Worm (Caenorhabditis elegans) whole organism, L4 larva: ENCODE data around the gene bath-10.

ENCODE experiments used
- F26F4.8 ChIP-seq: fragments of 200-800 bp; sonication (Bioruptor generic); conservative IDR thresholded peaks from 2 replicates; pipeline ENCODE4 v1.3.6; 2022; ENCODE audit warnings: missing genetic modification characterization, missing compliant biosample characterization
- F37D6.2 ChIP-seq: sonication (generic microtip); optimal IDR thresholded peaks from 2 replicates; lab custom pipeline; 2016; ENCODE audit warnings: mild to moderate bottlenecking, missing genetic modification characterization, missing compliant biosample characterization
- T20F7.1 ChIP-seq: fragments of 200-800 bp; sonication (Bioruptor generic); optimal IDR thresholded peaks from 2 replicates; lab custom pipeline; 2018; ENCODE audit warnings: mild to moderate bottlenecking, missing genetic modification characterization, missing compliant biosample characterization
- T26A8.4 ChIP-seq: fragments of 200-800 bp; sonication (Bioruptor generic); IDR thresholded peaks from 2 replicates; pipeline ENCODE4 v1.3.6; 2022; ENCODE audit warnings: missing genetic modification characterization, missing compliant biosample characterization
- Y5F2A.4 ChIP-seq: fragments of 200-800 bp; sonication (Bioruptor generic); optimal IDR thresholded peaks from 2 replicates; lab custom pipeline; 2018; ENCODE audit warnings: mild to moderate bottlenecking, missing genetic modification characterization, missing compliant biosample characterization
- aha-1 ChIP-seq: fragments of 150-350 bp; peaks from one replicate; lab custom pipeline; 2014; ENCODE audit warnings: missing biosample characterization, missing genetic modification characterization
- aly-2 ChIP-seq: sonication (generic microtip); optimal IDR thresholded peaks from 2 replicates; lab custom pipeline; 2018; ENCODE audit warnings: missing biosample characterization, missing genetic modification characterization
- attf-4 ChIP-seq: sonication (generic microtip); optimal IDR thresholded peaks from 3 replicates; lab custom pipeline; 2017; ENCODE audit warnings: missing biosample characterization, missing genetic modification characterization
- ceh-28 ChIP-seq: fragments of 150-350 bp; optimal IDR thresholded peaks from 2 replicates; lab custom pipeline; 2014; ENCODE audit warnings: missing biosample characterization, missing genetic modification reagents, missing genetic modification characterization
- daf-12 ChIP-seq: fragments of 150-350 bp; optimal IDR thresholded peaks from 2 replicates; lab custom pipeline; 2014; ENCODE audit warnings: missing biosample characterization, missing genetic modification reagents, missing genetic modification characterization
- dmd-9 ChIP-seq: fragments of 200-800 bp; sonication (Bioruptor generic); IDR thresholded peaks from 2 replicates; pipeline ENCODE4 v1.3.6; 2022; ENCODE audit warnings: missing genetic modification reagents, missing genetic modification characterization, missing compliant biosample characterization
- egl-43 ChIP-seq: fragments of 200-800 bp; sonication (Bioruptor generic); IDR thresholded peaks from 2 replicates; pipeline ENCODE4 v1.3.6; 2022; ENCODE audit warnings: missing genetic modification reagents, missing genetic modification characterization, missing compliant biosample characterization
- gei-8 ChIP-seq: fragments of 200-800 bp; sonication (Bioruptor generic); optimal IDR thresholded peaks from 2 replicates; lab custom pipeline; 2018; ENCODE audit warnings: mild to moderate bottlenecking, missing genetic modification characterization, missing compliant biosample characterization
- hif-1 ChIP-seq, 2 experiments: sonication (generic microtip); optimal IDR thresholded peaks; 2 replicates each; lab custom pipeline; 2016 to 2017; ENCODE audit warnings: missing compliant biosample characterization in 2 of 2, missing genetic modification characterization in 2 of 2, missing genetic modification reagents in 2 of 2, missing genotype in 2 of 2, mild to moderate bottlenecking in 1 of 2
- lim-7 ChIP-seq: fragments of 200-800 bp; sonication (Bioruptor generic); IDR thresholded peaks from 2 replicates; pipeline ENCODE4 v1.3.6; 2022; ENCODE audit warnings: missing genetic modification characterization, missing compliant biosample characterization
- lin-29 ChIP-seq: fragments of 200-800 bp; sonication (Bioruptor generic); IDR thresholded peaks from 2 replicates; pipeline ENCODE4 v1.3.6; 2022; ENCODE audit warnings: missing genetic modification reagents, missing genetic modification characterization, missing compliant biosample characterization
- mdl-1 ChIP-seq, 2 experiments: fragments of 150-350 bp in 1 of 2; sonication (generic microtip) in 1 of 2; optimal IDR thresholded peaks; 2 replicates each; lab custom pipeline; 2014 to 2017; ENCODE audit warnings: missing biosample characterization in 2 of 2, missing genetic modification characterization in 2 of 2
- mes-2 ChIP-seq: sonication (generic microtip); optimal IDR thresholded peaks from 2 replicates; lab custom pipeline; 2016; ENCODE audit warnings: missing genotype, mild to moderate bottlenecking, missing genetic modification characterization, missing compliant biosample characterization; ENCODE audit not compliant: poor library complexity, severe bottlenecking
- nhr-10 ChIP-seq: fragments of 150-350 bp; optimal IDR thresholded peaks from 2 replicates; lab custom pipeline; 2014; ENCODE audit warnings: missing biosample characterization, missing genetic modification characterization
- nhr-11 ChIP-seq: fragments of 150-350 bp; optimal IDR thresholded peaks from 2 replicates; lab custom pipeline; 2014; ENCODE audit warnings: missing biosample characterization, missing genetic modification characterization
- nhr-6 ChIP-seq: fragments of 150-350 bp; optimal IDR thresholded peaks from 2 replicates; lab custom pipeline; 2014; ENCODE audit warnings: missing biosample characterization, missing genetic modification characterization
- nhr-76 ChIP-seq: fragments of 150-350 bp; optimal IDR thresholded peaks from 2 replicates; lab custom pipeline; 2014; ENCODE audit warnings: missing biosample characterization, missing genetic modification characterization
- pha-4 ChIP-seq, 2 experiments: fragments of 150-350 bp in 1 of 2; fragments of 200-800 bp in 1 of 2; sonication (Bioruptor generic) in 1 of 2; IDR thresholded peaks in 1 of 2; optimal IDR thresholded peaks in 1 of 2; 2 replicates each; pipeline versions ENCODE4 v1.3.6 to Lab custom; 2014 to 2022; ENCODE audit warnings: missing genetic modification characterization in 2 of 2, missing genetic modification reagents in 2 of 2, missing biosample characterization in 1 of 2, missing compliant biosample characterization in 1 of 2
- sdz-12 ChIP-seq: fragments of 200-800 bp; sonication (Bioruptor generic); optimal IDR thresholded peaks from 2 replicates; lab custom pipeline; 2018; ENCODE audit warnings: mild to moderate bottlenecking, missing genetic modification characterization, missing compliant biosample characterization
- set-16 ChIP-seq: fragments of 200-800 bp; sonication (Bioruptor generic); IDR thresholded peaks from 2 replicates; pipeline ENCODE4 v1.3.6; 2022; ENCODE audit warnings: missing genetic modification reagents, missing genetic modification characterization, missing compliant biosample characterization
- skn-1 ChIP-seq: fragments of 150-350 bp; optimal IDR thresholded peaks from 2 replicates; lab custom pipeline; 2014; ENCODE audit warnings: missing biosample characterization, missing genetic modification characterization
- snpc-4 ChIP-seq: fragments of 150-350 bp; optimal IDR thresholded peaks from 2 replicates; lab custom pipeline; 2014; ENCODE audit warnings: missing biosample characterization, missing genetic modification characterization
- spr-1 ChIP-seq: sonication (generic microtip); optimal IDR thresholded peaks from 2 replicates; lab custom pipeline; 2016; ENCODE audit warnings: mild to moderate bottlenecking, missing genetic modification characterization, missing compliant biosample characterization
- tra-1 ChIP-seq: fragments of 200-800 bp; sonication (Bioruptor generic); IDR thresholded peaks from 2 replicates; pipeline ENCODE4 v1.3.6; 2022; ENCODE audit warnings: missing genetic modification reagents, missing genetic modification characterization, missing compliant biosample characterization
- unc-130 ChIP-seq: sonication (generic microtip); optimal IDR thresholded peaks from 2 replicates; lab custom pipeline; 2016; ENCODE audit warnings: missing genetic modification reagents, missing genetic modification characterization, missing compliant biosample characterization
- unc-62 ChIP-seq, 3 experiments: fragments of 150-350 bp in 1 of 3; sonication (generic microtip); optimal IDR thresholded peaks in 2 of 3; peaks in 1 of 3; 1 replicate in 1 of 3; 2 replicates in 2 of 3; lab custom pipeline; 2014 to 2017; ENCODE audit warnings: missing biosample characterization in 3 of 3, missing genetic modification characterization in 3 of 3, missing genetic modification reagents in 3 of 3, missing genotype in 1 of 3
- zfp-2 ChIP-seq: sonication (generic microtip); optimal IDR thresholded peaks from 2 replicates; lab custom pipeline; 2016; ENCODE audit warnings: mild to moderate bottlenecking, missing genetic modification characterization, missing compliant biosample characterization
- zip-11 ChIP-seq: fragments of 200-800 bp; sonication (Bioruptor generic); IDR thresholded peaks from 2 replicates; pipeline ENCODE4 v1.3.6; 2022; ENCODE audit warnings: missing genetic modification characterization, missing compliant biosample characterization

bath-10 gene

ce11 chrII:3338556-3338955 is 36.3 kb upstream of the bath-10 start, which contains the start of gene F14D2.7:
Gene F14D2.7, minus strand, starts transcription at chrII:3338656.
- no peak for TF ChIP-seq T26A8.4 (GFP tag; lab: Robert Waterston, UW)
- TF ChIP-seq sdz-12: no peak
- no peak for TF ChIP-seq set-16 (GFP tag; lab: Robert Waterston, UW)
- peak; percentile 79 for TF ChIP-seq aha-1 (tag; lab: Kevin White, UChicago)
- TF ChIP-seq unc-62 (GFP tag; optimal IDR thresholded peaks at IDR 0.05 in 1 of 2; lab: Kevin White, UChicago): peak in 1 of 2 experiments; percentile 31
- no peak for TF ChIP-seq unc-62 (tag; optimal IDR thresholded peaks at IDR 0.05; lab: Kevin White, UChicago)
- TF ChIP-seq lim-7 (GFP tag; lab: Robert Waterston, UW): no peak
- TF ChIP-seq daf-12 (tag; lab: Kevin White, UChicago): no peak

ce11 chrII:3340251-3340650 is 34.6 kb upstream of the bath-10 start, which contains the start of gene F14D2.5:
Gene F14D2.5, plus strand, starts transcription at chrII:3340551.
- TF ChIP-seq Y5F2A.4 (no peak), mes-2 (no peak), nhr-6 (tag; lab: Kevin White, UChicago) (no peak)

- TF ChIP-seq set-16 (GFP tag; lab: Robert Waterston, UW) (peak; percentile 87), lin-29 (GFP tag; lab: Robert Waterston, UW) (no peak), hif-1 (tag; optimal IDR thresholded peaks at IDR 0.05; lab: Kevin White, UChicago) (no peak), tra-1 (GFP tag; lab: Robert Waterston, UW) (no peak), unc-130 (GFP tag; lab: Kevin White, UChicago) (no peak), snpc-4 (tag; lab: Kevin White, UChicago) (no peak), pha-4 (GFP tag; IDR thresholded peaks at IDR 0.05; lab: Robert Waterston, UW) (no peak), pha-4 (tag; optimal IDR thresholded peaks at IDR 0.05; lab: Kevin White, UChicago) (no peak), nhr-76 (tag; lab: Kevin White, UChicago) (no peak)
- TF ChIP-seq, all 104 proteins: peak for 1
Measured at ce11 chrII:3340818-3341217, 34.1 kb upstream of the bath-10 start.

- no peak for TF ChIP-seq skn-1 (tag; lab: Kevin White, UChicago)
- TF ChIP-seq nhr-11 (tag; lab: Kevin White, UChicago): no peak
- no peak for TF ChIP-seq mdl-1 (tag; optimal IDR thresholded peaks at IDR 0.05; lab: Kevin White, UChicago)
- no peak for TF ChIP-seq T20F7.1 (GFP tag; lab: Kevin White, UChicago)
- TF ChIP-seq gei-8 (GFP tag; lab: Kevin White, UChicago): no peak
- TF ChIP-seq dmd-9 (GFP tag; lab: Robert Waterston, UW): no peak
- TF ChIP-seq F26F4.8 (GFP tag; lab: Robert Waterston, UW): no peak
- TF ChIP-seq egl-43 (GFP tag; lab: Robert Waterston, UW): no peak
- no peak for TF ChIP-seq aly-2 (tag; lab: Kevin White, UChicago)
- TF ChIP-seq Y5F2A.4: no peak
- TF ChIP-seq zfp-2: no peak
- TF ChIP-seq attf-4 (tag; lab: Kevin White, UChicago): no peak
- TF ChIP-seq spr-1: no peak
- TF ChIP-seq sdz-12: no peak
- TF ChIP-seq F37D6.2 (tag; lab: Kevin White, UChicago): no peak
- TF ChIP-seq zip-11 (GFP tag; lab: Robert Waterston, UW): no peak
- TF ChIP-seq nhr-10 (tag; lab: Kevin White, UChicago): no peak
Measured at ce11 chrII:3341989-3342388, 32.9 kb upstream of the bath-10 start, which contains the start of gene F14D2.11. Gene F14D2.11, minus strand, starts transcription at chrII:3342089.

- TF ChIP-seq ceh-28 (tag; lab: Kevin White, UChicago) (peak; percentile 49), T20F7.1 (GFP tag; lab: Kevin White, UChicago) (no peak)
Measured at ce11 chrII:3343714-3344113, 31.2 kb upstream of the bath-10 start, which contains the start of gene F14D2.15. Gene F14D2.15, minus strand, starts transcription at chrII:3343814.
